Fruit fly (Drosophila melanogaster) whole organism, pupa: ENCODE data around the gene Vdup1.

Experiments used
- CG12605 ChIP-seq: fragments of 200-800 bp; sonication (Bioruptor generic); IDR thresholded peaks from 2 replicates; pipeline ENCODE4 v1.3.6; 2022; ENCODE audit warnings: missing biosample characterization, missing genetic modification characterization
- CG4496 ChIP-seq: fragments of 200-800 bp; sonication (Bioruptor generic); IDR thresholded peaks from 3 replicates; pipeline ENCODE4 v1.3.6; 2022; ENCODE audit warnings: missing biosample characterization, missing genetic modification characterization
- CG8159 ChIP-seq: fragments of 200-800 bp; sonication (Bioruptor generic); optimal IDR thresholded peaks from 3 replicates; lab custom pipeline; 2018; ENCODE audit warnings: missing biosample characterization, mild to moderate bottlenecking, missing genetic modification characterization, moderate library complexity
- CG9948 ChIP-seq: fragments of 200-800 bp; sonication (Bioruptor generic); optimal IDR thresholded peaks from 2 replicates; lab custom pipeline; 2018; ENCODE audit warnings: missing biosample characterization, mild to moderate bottlenecking, missing genetic modification characterization, moderate library complexity
- D1 ChIP-seq: fragments of 200-800 bp; sonication (Bioruptor generic); optimal IDR thresholded peaks from 2 replicates; lab custom pipeline; 2018; ENCODE audit warnings: missing biosample characterization, mild to moderate bottlenecking, missing genetic modification characterization, moderate library complexity

DNA sequence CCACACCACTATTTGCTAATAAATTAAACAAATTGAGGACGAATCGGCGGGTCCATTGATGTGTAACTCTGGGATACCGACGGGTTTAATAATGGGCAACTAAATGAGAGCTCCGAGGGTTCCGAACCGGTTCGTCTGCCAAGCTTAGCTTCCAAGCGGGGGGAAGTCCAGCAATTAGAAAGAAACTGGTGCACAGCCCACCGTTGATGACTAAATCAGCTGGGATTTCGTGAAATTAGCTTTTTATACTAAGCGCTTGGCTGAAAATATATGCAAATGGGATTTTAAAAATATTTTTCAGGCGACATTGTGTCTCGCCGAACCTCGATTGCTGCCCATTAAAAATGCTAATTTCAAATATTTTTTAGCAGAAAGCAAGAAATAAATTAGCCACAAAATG lies 51.3 kb downstream of the Vdup1 start:
- no peak for TF ChIP-seq CG12605 (GFP tag; lab: Robert Waterston, UW)
- TF ChIP-seq CG9948 (tag; lab: Kevin White, UChicago), result no peak
- no peak for TF ChIP-seq CG8159
- no peak for TF ChIP-seq CG4496
- no peak for TF ChIP-seq D1 (tag; lab: Kevin White, UChicago)
